Worm (Caenorhabditis elegans): ENCODE results near the gene nhr-99.

nhr-99 gene

ce11 chrV:501230-501629 lies 26.7 kb downstream of the nhr-99 start, which contains the start of gene str-256:
str-256 (minus strand) TSS chrV:501330.
- TF ChIP-seq crh-2 (tag; optimal IDR thresholded peaks at IDR 0.05) = no peak
- no peak for TF ChIP-seq C34F6.9 (tag; optimal IDR thresholded peaks at IDR 0.05)
- no peak for TF ChIP-seq ztf-1 (GFP tag; conservative IDR thresholded peaks at IDR 0.05)
- no peak for TF ChIP-seq nhr-21 (tag; optimal IDR thresholded peaks at IDR 0.05)
- TF ChIP-seq zag-1 (tag; optimal IDR thresholded peaks at IDR 0.05) = no peak
- no peak for TF ChIP-seq unc-39 (tag; optimal IDR thresholded peaks at IDR 0.05)
- TF ChIP-seq sma-3 (GFP tag; optimal IDR thresholded peaks at IDR 0.05) = no peak
- TF ChIP-seq nhr-12 (tag; optimal IDR thresholded peaks at IDR 0.05) = no peak
- TF ChIP-seq aly-2 (tag; optimal IDR thresholded peaks at IDR 0.05) = no peak
- TF ChIP-seq nhr-237 (tag; optimal IDR thresholded peaks at IDR 0.05) = no peak
- no peak for TF ChIP-seq sma-9 (GFP tag; optimal IDR thresholded peaks at IDR 0.05)
- TF ChIP-seq sma-9 (tag; optimal IDR thresholded peaks at IDR 0.05) = no peak
- no peak for TF ChIP-seq sem-4 (tag; optimal IDR thresholded peaks at IDR 0.05)
- TF ChIP-seq unc-55 (GFP tag; optimal IDR thresholded peaks at IDR 0.05) = no peak
- no peak for TF ChIP-seq nhr-77 (tag; optimal IDR thresholded peaks at IDR 0.05)
- no peak for TF ChIP-seq dmd-4 (tag; optimal IDR thresholded peaks at IDR 0.05)
- no peak for TF ChIP-seq ceh-82 (tag; optimal IDR thresholded peaks at IDR 0.05)
- TF ChIP-seq lin-13 (GFP tag; optimal IDR thresholded peaks at IDR 0.05) = no peak

- TF ChIP-seq ZK546.5 (tag; optimal IDR thresholded peaks at IDR 0.05) = no peak
- TF ChIP-seq fos-1 (tag; optimal IDR thresholded peaks at IDR 0.05) = no peak
- no peak for TF ChIP-seq nhr-11 (tag; optimal IDR thresholded peaks at IDR 0.05)
- no peak for TF ChIP-seq nhr-25 (tag; optimal IDR thresholded peaks at IDR 0.05)
- no peak for TF ChIP-seq nhr-12 (tag; optimal IDR thresholded peaks at IDR 0.05)
- TF ChIP-seq dmd-4 (tag; optimal IDR thresholded peaks at IDR 0.05) = no peak
Observed at ce11 chrV:502803-503273, 28.3 kb downstream of the nhr-99 start, which contains the start of gene T01G6.10. T01G6.10 (minus strand) TSS chrV:503223.

- TF ChIP-seq ceh-16 (tag; optimal IDR thresholded peaks at IDR 0.05) (no peak), lin-11 (tag; optimal IDR thresholded peaks at IDR 0.05) (no peak), nhr-25 (tag; optimal IDR thresholded peaks at IDR 0.05) (no peak), nhr-77 (tag; optimal IDR thresholded peaks at IDR 0.05) (no peak), unc-39 (tag; optimal IDR thresholded peaks at IDR 0.05) (no peak), ztf-11 (tag; optimal IDR thresholded peaks at IDR 0.05) (no peak), skn-1 (tag; optimal IDR thresholded peaks at IDR 0.05) (no peak), ztf-4 (tag; optimal IDR thresholded peaks at IDR 0.05) (no peak), ZK546.5 (tag; optimal IDR thresholded peaks at IDR 0.05) (no peak), ztf-1 (GFP tag; conservative IDR thresholded peaks at IDR 0.05) (no peak), nhr-237 (tag; optimal IDR thresholded peaks at IDR 0.05) (no peak), egl-27 (tag; optimal IDR thresholded peaks at IDR 0.05) (no peak), nhr-6 (tag; optimal IDR thresholded peaks at IDR 0.05) (no peak), nhr-21 (tag; optimal IDR thresholded peaks at IDR 0.05) (no peak), snpc-4 (tag; optimal IDR thresholded peaks at IDR 0.05) (no peak), zag-1 (tag; optimal IDR thresholded peaks at IDR 0.05) (no peak), F13H6.1 (tag; optimal IDR thresholded peaks at IDR 0.05) (no peak), mbf-1 (tag; optimal IDR thresholded peaks at IDR 0.05) (no peak), sem-4 (tag; optimal IDR thresholded peaks at IDR 0.05) (no peak), elt-3 (tag; optimal IDR thresholded peaks at IDR 0.05) (no peak)
Observed at ce11 chrV:503728-504127, 29.1 kb downstream of the nhr-99 start, which contains the start of gene srlf-35. srlf-35 (plus strand) TSS chrV:504028.

DNA sequence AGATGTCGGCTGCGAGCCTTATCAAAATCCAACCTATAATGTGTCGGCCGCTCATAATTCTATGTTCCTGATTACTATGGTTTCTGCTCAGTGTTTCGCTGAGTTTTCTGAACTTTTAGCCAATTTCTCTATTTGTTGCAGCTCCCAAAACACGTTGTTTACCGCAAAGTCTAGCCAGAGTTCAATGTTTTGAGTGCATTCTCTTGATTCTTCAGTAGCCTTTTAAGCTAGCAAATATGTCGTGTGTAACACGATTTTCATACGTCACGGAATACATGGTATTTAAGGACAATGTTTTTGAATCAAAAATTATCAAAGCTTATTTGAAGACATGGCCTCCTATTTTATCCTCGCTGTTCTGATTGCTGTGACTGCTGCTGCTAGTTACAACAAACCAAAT lies 30.6 kb downstream of the nhr-99 start, which contains the start of gene srlf-19:
srlf-19 (plus strand) TSS at position 301 of the 400 bp plus-strand sequence.
- TF ChIP-seq dmd-4 (tag; optimal IDR thresholded peaks at IDR 0.05) = no peak
- TF ChIP-seq unc-62 (GFP tag; optimal IDR thresholded peaks at IDR 0.05) = no peak
- no peak for TF ChIP-seq unc-55 (GFP tag; optimal IDR thresholded peaks at IDR 0.05)
- TF ChIP-seq aly-2 (tag; optimal IDR thresholded peaks at IDR 0.05) = no peak
- TF ChIP-seq elt-3 (tag; optimal IDR thresholded peaks at IDR 0.05) = no peak
- TF ChIP-seq ama-1 (optimal IDR thresholded peaks at IDR 0.05) = no peak
- no peak for TF ChIP-seq nhr-23 (tag; optimal IDR thresholded peaks at IDR 0.05)
- TF ChIP-seq nhr-77 (tag; optimal IDR thresholded peaks at IDR 0.05) = no peak
- TF ChIP-seq unc-39 (tag; optimal IDR thresholded peaks at IDR 0.05) = no peak
- TF ChIP-seq lsy-2 (tag; optimal IDR thresholded peaks at IDR 0.05) = no peak
- TF ChIP-seq sem-4 (tag; optimal IDR thresholded peaks at IDR 0.05) = no peak
- no peak for TF ChIP-seq nhr-12 (tag; optimal IDR thresholded peaks at IDR 0.05)
- no peak for TF ChIP-seq egl-27 (tag; optimal IDR thresholded peaks at IDR 0.05)
- no peak for TF ChIP-seq alr-1 (tag; optimal IDR thresholded peaks at IDR 0.05)
- no peak for TF ChIP-seq nhr-237 (tag; optimal IDR thresholded peaks at IDR 0.05)
- no peak for TF ChIP-seq C34F6.9 (tag; optimal IDR thresholded peaks at IDR 0.05)
- TF ChIP-seq nhr-25 (tag; optimal IDR thresholded peaks at IDR 0.05) = no peak
- no peak for TF ChIP-seq zag-1 (tag; optimal IDR thresholded peaks at IDR 0.05)
- TF ChIP-seq lin-13 (GFP tag; optimal IDR thresholded peaks at IDR 0.05) = no peak
- TF ChIP-seq snpc-4 (tag; optimal IDR thresholded peaks at IDR 0.05) = no peak

Measured in whole organism, L2 larva.